Worm (Caenorhabditis elegans) whole organism, L3 larva: ENCODE data around the gene slcr-46.2.

Source experiments
- R02D3.7 ChIP-seq: fragments of 150-350 bp; optimal IDR thresholded peaks from 2 replicates; lab custom pipeline; 2014; ENCODE audit warnings: missing biosample characterization, missing genetic modification characterization
- aly-2 ChIP-seq: fragments of 150-350 bp; optimal IDR thresholded peaks from 2 replicates; lab custom pipeline; 2014; ENCODE audit warnings: missing biosample characterization, missing genetic modification characterization
- ceh-16 ChIP-seq: sonication (generic microtip); optimal IDR thresholded peaks from 2 replicates; lab custom pipeline; 2017; ENCODE audit warnings: missing biosample characterization, missing genetic modification characterization
- ceh-28 ChIP-seq: fragments of 150-350 bp; optimal IDR thresholded peaks from 2 replicates; lab custom pipeline; 2014; ENCODE audit warnings: missing biosample characterization, missing genetic modification reagents, missing genetic modification characterization
- ceh-82 ChIP-seq: fragments of 150-350 bp; optimal IDR thresholded peaks from 2 replicates; lab custom pipeline; 2014; ENCODE audit warnings: missing biosample characterization, missing genetic modification characterization
- ceh-9 ChIP-seq: sonication (generic microtip); optimal IDR thresholded peaks from 2 replicates; lab custom pipeline; 2018; ENCODE audit warnings: missing biosample characterization, missing genetic modification characterization
- egl-27 ChIP-seq: sonication (generic microtip); optimal IDR thresholded peaks from 4 replicates; lab custom pipeline; 2017; ENCODE audit warnings: missing biosample characterization, missing genetic modification reagents, missing genetic modification characterization
- egl-5 ChIP-seq: fragments of 150-350 bp; optimal IDR thresholded peaks from 2 replicates; lab custom pipeline; 2017; ENCODE audit warnings: missing biosample characterization, missing genetic modification reagents, missing genetic modification characterization, inconsistent platforms
- elt-1 ChIP-seq: fragments of 150-350 bp; optimal IDR thresholded peaks from 2 replicates; lab custom pipeline; 2014; ENCODE audit warnings: missing biosample characterization, missing genetic modification characterization
- elt-2 ChIP-seq: sonication (generic microtip); optimal IDR thresholded peaks from 2 replicates; lab custom pipeline; 2016; ENCODE audit warnings: missing genetic modification reagents, mild to moderate bottlenecking, missing genetic modification characterization, missing compliant biosample characterization
- elt-3 ChIP-seq, 3 experiments: fragments of 150-350 bp in 1 of 3; sonication (generic microtip) in 2 of 3; optimal IDR thresholded peaks; 2 replicates in 2 of 3; 4 replicates in 1 of 3; lab custom pipeline; 2014 to 2017; ENCODE audit warnings: missing biosample characterization in 3 of 3, missing genetic modification characterization in 3 of 3
- eor-1 ChIP-seq, 2 experiments: fragments of 150-350 bp; optimal IDR thresholded peaks; 2 replicates each; lab custom pipeline; 2014 to 2018; ENCODE audit warnings: missing biosample characterization in 2 of 2, missing genetic modification characterization in 2 of 2
- fkh-10 ChIP-seq: sonication (generic microtip); optimal IDR thresholded peaks from 2 replicates; lab custom pipeline; 2017; ENCODE audit warnings: missing biosample characterization, missing genetic modification reagents, missing genetic modification characterization
- fkh-2 ChIP-seq: fragments of 150-350 bp; optimal IDR thresholded peaks from 2 replicates; lab custom pipeline; 2014; ENCODE audit warnings: missing biosample characterization, missing genetic modification reagents, missing genetic modification characterization
- fos-1 ChIP-seq: fragments of 150-350 bp; optimal IDR thresholded peaks from 2 replicates; lab custom pipeline; 2014; ENCODE audit warnings: missing biosample characterization, missing genetic modification characterization
- hmg-11 ChIP-seq: sonication (generic microtip); optimal IDR thresholded peaks from 2 replicates; lab custom pipeline; 2016; ENCODE audit warnings: missing genetic modification characterization, missing compliant biosample characterization
- lin-39 ChIP-seq: fragments of 150-350 bp; optimal IDR thresholded peaks from 2 replicates; lab custom pipeline; 2018; ENCODE audit warnings: missing biosample characterization, missing genetic modification reagents, missing genetic modification characterization
- mdl-1 ChIP-seq: fragments of 150-350 bp; optimal IDR thresholded peaks from 2 replicates; lab custom pipeline; 2014; ENCODE audit warnings: missing biosample characterization, missing genetic modification characterization
- nfya-1 ChIP-seq: sonication (generic microtip); optimal IDR thresholded peaks from 2 replicates; lab custom pipeline; 2017; ENCODE audit warnings: missing genetic modification characterization, mild to moderate bottlenecking, missing compliant biosample characterization, antibody characterized with exemption, moderate library complexity; ENCODE audit not compliant: insufficient read depth
- nhr-11 ChIP-seq: fragments of 150-350 bp; optimal IDR thresholded peaks from 2 replicates; lab custom pipeline; 2014; ENCODE audit warnings: missing biosample characterization, missing genetic modification characterization
- nhr-237 ChIP-seq: fragments of 150-350 bp; optimal IDR thresholded peaks from 2 replicates; lab custom pipeline; 2014; ENCODE audit warnings: missing biosample characterization, missing genetic modification characterization
- nhr-67 ChIP-seq: fragments of 150-350 bp; optimal IDR thresholded peaks from 2 replicates; lab custom pipeline; 2014; ENCODE audit warnings: missing biosample characterization, missing genetic modification characterization
- nhr-76 ChIP-seq: fragments of 150-350 bp; sonication (generic microtip); optimal IDR thresholded peaks from 5 replicates; lab custom pipeline; 2014; ENCODE audit warnings: missing biosample characterization, missing genetic modification characterization
- nhr-77 ChIP-seq: fragments of 150-350 bp; optimal IDR thresholded peaks from 2 replicates; lab custom pipeline; 2014; ENCODE audit warnings: missing biosample characterization, missing genetic modification characterization
- pha-4 ChIP-seq: fragments of 150-350 bp; optimal IDR thresholded peaks from 2 replicates; lab custom pipeline; 2014; ENCODE audit warnings: missing biosample characterization, missing genetic modification reagents, missing genetic modification characterization
- pqm-1 ChIP-seq: fragments of 150-350 bp; optimal IDR thresholded peaks from 2 replicates; lab custom pipeline; 2017; ENCODE audit warnings: missing biosample characterization, missing genetic modification characterization, inconsistent platforms
- sea-2 ChIP-seq: fragments of 150-350 bp; sonication (generic microtip); optimal IDR thresholded peaks from 4 replicates; lab custom pipeline; 2014; ENCODE audit warnings: missing biosample characterization, missing genetic modification reagents, missing genetic modification characterization
- snpc-4 ChIP-seq: fragments of 150-350 bp; optimal IDR thresholded peaks from 2 replicates; lab custom pipeline; 2014; ENCODE audit warnings: missing biosample characterization, missing genetic modification characterization
- tbx-2 ChIP-seq: sonication (generic microtip); optimal IDR thresholded peaks from 2 replicates; lab custom pipeline; 2016; ENCODE audit warnings: mild to moderate bottlenecking, missing genetic modification characterization, missing compliant biosample characterization
- unc-39 ChIP-seq: sonication (generic microtip); optimal IDR thresholded peaks from 4 replicates; lab custom pipeline; 2017; ENCODE audit warnings: missing biosample characterization, missing genetic modification characterization
- unc-62 ChIP-seq: fragments of 150-350 bp; sonication (generic microtip); optimal IDR thresholded peaks from 4 replicates; lab custom pipeline; 2014; ENCODE audit warnings: missing biosample characterization, missing genetic modification reagents, missing genetic modification characterization
- zag-1 ChIP-seq: fragments of 150-350 bp; optimal IDR thresholded peaks from 2 replicates; lab custom pipeline; 2014; ENCODE audit warnings: missing biosample characterization, missing genetic modification characterization

The slcr-46.2 gene

DNA sequence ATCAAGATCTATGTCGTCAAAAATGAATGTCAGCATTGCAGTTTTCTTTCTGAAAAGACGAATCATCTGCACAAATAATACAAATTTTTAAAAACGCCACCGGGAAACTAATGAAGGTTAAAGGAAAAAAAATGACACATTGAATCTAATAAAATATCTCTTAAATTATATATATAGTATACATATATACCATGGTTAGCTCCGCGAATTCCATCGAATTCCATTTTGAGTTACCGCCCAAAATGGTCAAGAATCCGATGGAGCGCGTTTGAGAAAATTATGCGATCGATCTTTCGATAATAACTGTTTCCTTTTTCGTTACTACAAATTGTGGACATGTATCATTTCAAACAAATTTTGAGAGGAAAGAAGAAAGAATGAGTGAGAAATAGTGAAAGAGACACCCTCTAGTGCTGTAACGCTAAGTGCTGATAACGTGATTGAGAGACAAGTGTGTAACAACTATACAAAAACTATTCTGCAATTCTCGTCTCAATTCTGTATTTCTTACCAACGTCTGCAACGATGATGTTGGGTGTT lies 15.4 kb upstream of the slcr-46.2 start, which contains the start of the genes C25F9.6 and C25F9.10:
TSS of gene C25F9.6 (minus strand) at position 51 of the 540 bp plus-strand sequence.
TSS of gene C25F9.10 (plus strand) at position 454 of the 540 bp plus-strand sequence.
- TF ChIP-seq zag-1 (tag; lab: Kevin White, UChicago) (no peak), pha-4 (tag; lab: Kevin White, UChicago) (peak; percentile 35), aly-2 (tag; lab: Kevin White, UChicago) (no peak), ceh-9 (tag; lab: Kevin White, UChicago) (no peak), pqm-1 (tag; lab: Kevin White, UChicago) (peak; percentile 35), nhr-77 (tag; lab: Kevin White, UChicago) (no peak), elt-2 (tag; lab: Kevin White, UChicago) (peak; percentile 60), egl-5 (no peak), eor-1 (tag; optimal IDR thresholded peaks at IDR 0.05; lab: Kevin White, UChicago) (no peak)

DNA sequence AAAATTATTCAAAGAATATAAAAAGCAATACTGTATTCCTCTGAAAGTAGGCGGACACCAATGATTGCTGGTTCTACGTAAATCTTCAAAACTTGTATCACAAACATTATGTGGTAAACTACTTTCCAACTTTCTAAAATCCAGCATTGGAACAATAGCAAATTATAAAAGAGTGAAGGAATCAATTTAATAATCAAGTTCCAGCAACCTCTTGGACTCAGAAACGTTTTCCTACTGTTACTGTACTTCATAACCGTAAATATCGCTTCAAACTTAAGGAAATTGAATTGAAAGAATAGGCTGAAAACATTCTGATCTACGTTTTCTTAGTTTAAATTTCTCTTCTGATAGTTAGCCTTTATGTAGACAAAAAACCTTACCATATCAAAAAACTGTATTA lies 13.7 kb upstream of the slcr-46.2 start:
- TF ChIP-seq elt-3 (tag; optimal IDR thresholded peaks at IDR 0.05; lab: Kevin White, UChicago) (no peak), elt-1 (no peak), ceh-9 (tag; lab: Kevin White, UChicago) (no peak), egl-5 (no peak), hmg-11 (tag; lab: Kevin White, UChicago) (no peak), nhr-67 (tag; lab: Kevin White, UChicago) (no peak), aly-2 (tag; lab: Kevin White, UChicago) (no peak), nhr-11 (no peak), unc-39 (no peak), lin-39 (no peak), elt-2 (tag; lab: Kevin White, UChicago) (no peak), R02D3.7 (tag; lab: Kevin White, UChicago) (no peak), tbx-2 (tag; lab: Kevin White, UChicago) (no peak), eor-1 (tag; optimal IDR thresholded peaks at IDR 0.05; lab: Kevin White, UChicago) (no peak), fos-1 (tag; lab: Kevin White, UChicago) (no peak), egl-27 (tag; lab: Kevin White, UChicago) (no peak), ceh-82 (tag; lab: Kevin White, UChicago) (no peak)

DNA sequence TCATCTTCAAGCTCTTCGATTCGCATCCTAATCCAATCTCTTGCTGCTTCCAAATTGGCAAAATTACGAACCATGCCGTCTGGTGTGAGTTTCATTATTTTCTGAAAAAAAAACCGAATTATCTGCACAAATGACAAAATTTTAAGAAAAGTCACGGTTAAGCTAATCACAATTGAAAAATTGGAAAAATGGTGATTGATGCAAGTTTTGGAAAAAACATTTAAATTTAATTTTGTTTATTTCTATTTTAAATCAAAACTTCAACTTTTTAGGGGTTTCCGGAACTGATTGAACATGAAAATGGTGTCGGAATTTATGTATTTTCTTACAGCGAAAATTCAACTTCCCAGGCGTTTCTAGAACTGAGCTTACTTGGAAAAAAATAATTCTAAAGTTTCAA lies 12.9 kb upstream of the slcr-46.2 start, which contains the start of gene C25F9.12:
TSS of gene C25F9.12 (minus strand) at position 101 of the 400 bp plus-strand sequence.
- TF ChIP-seq unc-62 (GFP tag; lab: Kevin White, UChicago) (no peak), egl-5 (no peak), elt-3 (tag; optimal IDR thresholded peaks at IDR 0.05; lab: Kevin White, UChicago) (no peak)

DNA sequence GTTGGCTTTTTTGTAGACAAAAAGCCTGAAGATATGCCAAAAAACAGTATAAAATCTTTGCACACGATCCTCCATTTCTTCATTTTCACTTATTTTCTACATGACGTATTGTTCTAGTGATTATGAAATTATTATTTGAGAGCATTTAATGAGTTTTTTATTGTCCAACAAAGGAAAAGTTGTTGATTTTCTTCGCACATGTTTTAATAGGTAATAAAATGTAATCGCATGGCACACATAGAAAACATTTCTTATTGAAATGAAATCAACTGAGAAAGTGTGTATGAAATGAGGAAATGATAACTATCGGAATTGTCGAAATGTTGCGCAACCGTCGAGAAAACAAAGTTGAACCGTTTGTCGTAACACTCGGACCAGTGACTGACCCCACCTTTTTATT lies 11.5 kb upstream of the slcr-46.2 start:
- no peak for TF ChIP-seq ceh-16 (tag; lab: Kevin White, UChicago)
- TF ChIP-seq nhr-76 (tag; lab: Kevin White, UChicago): no peak
- TF ChIP-seq elt-2 (tag; lab: Kevin White, UChicago): peak; percentile 52
- no peak for TF ChIP-seq hmg-11 (tag; lab: Kevin White, UChicago)
- peak; percentile 27 for TF ChIP-seq pha-4 (tag; lab: Kevin White, UChicago)
- TF ChIP-seq snpc-4: no peak
- peak; percentile 53 for TF ChIP-seq pqm-1 (tag; lab: Kevin White, UChicago)
- TF ChIP-seq, all 47 proteins: peak for 3

DNA sequence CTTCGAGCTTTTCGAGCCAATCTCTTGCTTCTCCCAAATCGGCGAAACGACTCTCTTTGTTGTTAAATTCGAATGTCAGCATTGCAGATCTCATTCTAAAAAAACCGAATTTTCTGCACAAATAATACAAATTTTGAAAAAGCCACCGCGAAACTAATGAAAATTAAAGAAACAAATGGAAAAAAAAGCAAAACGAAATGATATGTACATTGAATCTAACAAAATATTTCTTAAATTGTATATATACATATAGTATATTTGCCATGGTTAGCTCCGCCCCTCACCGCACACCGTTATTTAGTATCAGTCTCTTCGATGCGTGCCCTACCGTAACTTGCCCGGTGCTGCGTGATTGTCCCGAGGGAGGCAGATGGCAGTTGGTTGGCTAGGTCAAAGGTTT lies 10.7 kb upstream of the slcr-46.2 start, which contains the start of gene srw-86:
TSS of gene srw-86 (minus strand) at position 101 of the 400 bp plus-strand sequence.
- TF ChIP-seq aly-2 (tag; lab: Kevin White, UChicago) (no peak), nfya-1 (tag; lab: Kevin White, UChicago) (no peak), mdl-1 (tag; lab: Kevin White, UChicago) (no peak), ceh-82 (tag; lab: Kevin White, UChicago) (no peak), ceh-28 (tag; lab: Kevin White, UChicago) (no peak), nhr-237 (tag; lab: Kevin White, UChicago) (no peak), lin-39 (no peak), zag-1 (tag; lab: Kevin White, UChicago) (no peak), nhr-11 (no peak), fkh-10 (GFP tag; lab: Kevin White, UChicago) (no peak), unc-62 (GFP tag; lab: Kevin White, UChicago) (no peak), elt-1 (no peak), pqm-1 (tag; lab: Kevin White, UChicago) (no peak), fkh-2 (tag; lab: Kevin White, UChicago) (no peak), sea-2 (GFP tag; lab: Kevin White, UChicago) (no peak), hmg-11 (tag; lab: Kevin White, UChicago) (no peak), nhr-77 (tag; lab: Kevin White, UChicago) (no peak), egl-5 (no peak), tbx-2 (tag; lab: Kevin White, UChicago) (no peak), fos-1 (tag; lab: Kevin White, UChicago) (no peak)
